Worm (Caenorhabditis elegans) whole organism, L4/young adult: ENCODE data around the gene srz-82.

ENCODE experiments used
- W03F9.2 ChIP-seq: fragments of 150-350 bp; optimal IDR thresholded peaks from 2 replicates; lab custom pipeline; 2014; ENCODE audit warnings: missing biosample characterization, missing genetic modification characterization
- dao-5 ChIP-seq: sonication (generic microtip); optimal IDR thresholded peaks from 2 replicates; lab custom pipeline; 2016; ENCODE audit warnings: missing genotype, missing genetic modification characterization, moderate library complexity, missing compliant biosample characterization
- him-1 ChIP-seq: sonication (generic microtip); optimal IDR thresholded peaks from 2 replicates; lab custom pipeline; 2016; ENCODE audit warnings: missing genotype, missing genetic modification reagents, missing genetic modification characterization, missing compliant biosample characterization

DNA sequence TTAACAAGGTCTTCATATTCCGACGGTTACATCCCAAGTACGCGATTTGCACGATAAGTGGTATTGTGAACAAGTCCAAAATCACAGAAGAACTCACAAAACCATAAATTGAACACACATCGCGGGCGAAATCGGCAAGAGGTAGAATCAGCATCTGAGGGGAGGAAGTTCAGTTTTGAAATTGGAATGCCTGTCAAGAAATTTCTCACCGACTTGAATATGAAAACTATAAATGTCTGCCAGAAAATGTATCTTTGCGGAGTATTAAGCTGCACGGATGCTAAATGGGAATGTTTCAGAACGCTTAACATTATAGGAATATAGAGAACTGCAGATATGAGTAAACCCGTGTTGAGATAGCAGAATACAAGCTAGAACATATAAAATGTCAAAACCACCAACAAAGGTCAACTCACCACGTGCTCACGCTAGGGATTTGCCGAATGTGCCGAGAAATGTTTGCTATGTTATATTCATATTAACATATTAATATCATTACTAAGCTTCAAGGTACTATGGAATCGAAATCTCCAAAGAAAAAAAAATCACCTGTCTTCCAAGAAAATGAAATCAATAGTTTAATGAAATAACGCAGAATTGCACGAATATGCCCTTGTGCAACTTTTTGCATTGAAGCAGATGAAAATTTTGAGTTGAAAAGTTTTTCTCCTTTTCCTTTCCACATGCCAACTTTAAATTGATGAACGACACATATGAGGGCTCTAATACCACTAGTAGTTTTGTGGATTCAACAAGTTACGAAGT is at the start of gene srz-82:
- no peak for TF ChIP-seq him-1
- no peak for TF ChIP-seq W03F9.2 (tag; lab: Kevin White, UChicago)
- TF ChIP-seq dao-5 = no peak
